Worm (Caenorhabditis elegans) whole organism, early embryonic: ENCODE results near the gene srd-31.

Source experiments
- B0310.2 ChIP-seq: sonication (generic microtip); optimal IDR thresholded peaks from 2 replicates; lab custom pipeline; 2016; ENCODE audit warnings: mild to moderate bottlenecking, missing genetic modification characterization, missing compliant biosample characterization
- F13C5.2 ChIP-seq: sonication (generic microtip); optimal IDR thresholded peaks from 2 replicates; lab custom pipeline; 2017; ENCODE audit warnings: mild to moderate bottlenecking, missing genetic modification characterization, inconsistent platforms, missing compliant biosample characterization
- ama-1 ChIP-seq: fragments of 150-350 bp; optimal IDR thresholded peaks from 2 replicates; lab custom pipeline; 2014
- ceh-36 ChIP-seq: sonication (generic microtip); optimal IDR thresholded peaks from 2 replicates; lab custom pipeline; 2016; ENCODE audit warnings: missing genetic modification characterization, inconsistent platforms, missing compliant biosample characterization
- flt-1 ChIP-seq: fragments of 200-800 bp; sonication (Bioruptor generic); IDR thresholded peaks from 2 replicates; pipeline ENCODE4 v1.3.6; 2022; ENCODE audit warnings: missing genetic modification characterization, missing compliant biosample characterization
- hmbx-1 ChIP-seq: sonication (generic microtip); optimal IDR thresholded peaks from 2 replicates; lab custom pipeline; 2016; ENCODE audit warnings: mild to moderate bottlenecking, missing genetic modification characterization, missing compliant biosample characterization
- hmg-4 ChIP-seq: fragments of 200-800 bp; sonication (Bioruptor generic); optimal IDR thresholded peaks from 2 replicates; lab custom pipeline; 2018; ENCODE audit warnings: mild to moderate bottlenecking, missing genetic modification characterization, missing compliant biosample characterization
- hnd-1 ChIP-seq: sonication (generic microtip); optimal IDR thresholded peaks from 2 replicates; lab custom pipeline; 2016; ENCODE audit warnings: missing genetic modification characterization, missing compliant biosample characterization
- pes-1 ChIP-seq: fragments of 200-800 bp; sonication (Bioruptor generic); IDR thresholded peaks from 2 replicates; pipeline ENCODE4 v1.3.6; 2022; ENCODE audit warnings: missing genetic modification reagents, missing genetic modification characterization, missing compliant biosample characterization
- scrt-1 ChIP-seq: fragments of 200-800 bp; sonication (Bioruptor generic); IDR thresholded peaks from 2 replicates; pipeline ENCODE4 v1.3.6; 2022; ENCODE audit warnings: missing genetic modification characterization, missing compliant biosample characterization
- sea-1 ChIP-seq: fragments of 200-800 bp; sonication (Bioruptor generic); conservative IDR thresholded peaks from 2 replicates; pipeline ENCODE4 v1.3.6; 2022; ENCODE audit warnings: missing genetic modification characterization, missing compliant biosample characterization
- tbx-11 ChIP-seq: fragments of 200-800 bp; sonication (Bioruptor generic); IDR thresholded peaks from 2 replicates; pipeline ENCODE4 v1.3.6; 2022; ENCODE audit warnings: missing genetic modification characterization, missing compliant biosample characterization
- tbx-37 ChIP-seq: fragments of 200-800 bp; sonication (Bioruptor generic); conservative IDR thresholded peaks from 2 replicates; pipeline ENCODE4 v1.3.6; 2022; ENCODE audit warnings: missing genetic modification reagents, missing genetic modification characterization, missing compliant biosample characterization
- tra-4 ChIP-seq: sonication (generic microtip); optimal IDR thresholded peaks from 2 replicates; lab custom pipeline; 2017; ENCODE audit warnings: missing genetic modification characterization, missing compliant biosample characterization

DNA sequence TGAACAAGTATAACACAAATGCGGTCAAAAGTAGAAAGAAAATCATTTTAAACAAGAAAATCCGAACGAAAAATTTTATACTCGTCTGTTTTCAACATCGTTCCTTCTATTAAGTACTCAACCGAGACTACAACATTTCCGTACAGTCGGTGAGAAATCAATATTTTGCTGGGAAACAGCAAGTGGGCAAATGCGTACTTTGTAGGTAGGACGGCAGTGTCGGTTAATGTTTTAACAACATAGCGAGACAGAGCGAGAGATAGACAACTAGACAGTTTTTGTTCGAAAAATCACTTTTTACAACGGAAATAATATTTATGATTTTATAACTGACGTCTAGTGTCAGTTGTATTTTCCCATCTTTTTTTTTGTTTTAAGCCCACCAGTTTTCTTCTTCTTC lies 46.8 kb upstream of the srd-31 start, which contains the start of gene cyp-33A1:
- TF ChIP-seq ceh-36 (no peak), tbx-37 (no peak), tra-4 (no peak), hnd-1 (tag; lab: Kevin White, UChicago) (no peak), flt-1 (GFP tag; lab: Robert Waterston, UW) (no peak), ama-1 (lab: Kevin White, UChicago) (no peak), sea-1 (GFP tag; lab: Robert Waterston, UW) (no peak), hmg-4 (GFP tag; lab: Kevin White, UChicago) (no peak), scrt-1 (GFP tag; lab: Robert Waterston, UW) (no peak), tbx-11 (GFP tag; lab: Robert Waterston, UW) (no peak), F13C5.2 (tag; lab: Kevin White, UChicago) (no peak), B0310.2 (tag; lab: Kevin White, UChicago) (no peak), pes-1 (GFP tag; lab: Robert Waterston, UW) (no peak), hmbx-1 (tag; lab: Kevin White, UChicago) (no peak)
